Fruit fly (Drosophila melanogaster) whole organism, prepupa: ENCODE results near the gene CG6688.

Experiments
- Blimp-1 ChIP-seq: fragments of 200-800 bp; sonication (Bioruptor generic); optimal IDR thresholded peaks from 3 replicates; lab custom pipeline; 2017; ENCODE audit warnings: missing biosample characterization, missing genetic modification characterization, mild to moderate bottlenecking, moderate library complexity, missing genetic modification reagents
- CG11762 ChIP-seq: fragments of 200-800 bp; sonication (Bioruptor generic); optimal IDR thresholded peaks from 3 replicates; lab custom pipeline; 2016; ENCODE audit warnings: missing biosample characterization, missing genetic modification characterization; ENCODE audit not compliant: insufficient read depth
- CG11902 ChIP-seq: fragments of 200-800 bp; sonication (Bioruptor generic); optimal IDR thresholded peaks from 3 replicates; lab custom pipeline; 2016; ENCODE audit warnings: missing biosample characterization, missing genetic modification characterization
- CG15336 ChIP-seq: fragments of 200-800 bp; sonication (Bioruptor generic); IDR thresholded peaks from 2 replicates; pipeline ENCODE4 v1.3.6; 2022; ENCODE audit warnings: missing biosample characterization, missing genetic modification characterization
- CG16779 ChIP-seq: fragments of 200-800 bp; sonication (Bioruptor generic); optimal IDR thresholded peaks from 3 replicates; lab custom pipeline; 2017; ENCODE audit warnings: missing biosample characterization, mild to moderate bottlenecking, missing genetic modification characterization
- CG3032 ChIP-seq: fragments of 200-800 bp; optimal IDR thresholded peaks from 2 replicates; lab custom pipeline; 2019; ENCODE audit warnings: missing biosample characterization, mild to moderate bottlenecking, missing genetic modification characterization, moderate library complexity
- CG32006 ChIP-seq: fragments of 200-800 bp; sonication (Bioruptor generic); optimal IDR thresholded peaks from 3 replicates; lab custom pipeline; 2017; ENCODE audit warnings: missing biosample characterization, mild to moderate bottlenecking, missing genetic modification characterization
- CG3919 ChIP-seq: fragments of 200-800 bp; sonication (Bioruptor generic); optimal IDR thresholded peaks from 3 replicates; lab custom pipeline; 2016; ENCODE audit warnings: missing biosample characterization, missing genetic modification characterization
- CG4318 ChIP-seq: fragments of 200-800 bp; sonication (Bioruptor generic); optimal IDR thresholded peaks from 3 replicates; lab custom pipeline; 2017; ENCODE audit warnings: missing biosample characterization, mild to moderate bottlenecking, missing genetic modification characterization
- CG6163 ChIP-seq: fragments of 200-800 bp; sonication (Bioruptor generic); IDR thresholded peaks from 3 replicates; pipeline ENCODE4 v1.3.6; 2022; ENCODE audit warnings: missing biosample characterization, missing genetic modification characterization
- CG6792 ChIP-seq: fragments of 200-800 bp; sonication (Bioruptor generic); optimal IDR thresholded peaks from 3 replicates; lab custom pipeline; 2016; ENCODE audit warnings: missing biosample characterization, missing genetic modification characterization
- CG6808 ChIP-seq: fragments of 200-800 bp; sonication (Bioruptor generic); optimal IDR thresholded peaks from 3 replicates; lab custom pipeline; 2017; ENCODE audit warnings: missing biosample characterization, missing genetic modification characterization, mild to moderate bottlenecking, moderate library complexity, missing genetic modification reagents
- CG6854 ChIP-seq: fragments of 200-800 bp; sonication (Bioruptor generic); optimal IDR thresholded peaks from 2 replicates; lab custom pipeline; 2017; ENCODE audit warnings: missing biosample characterization, mild to moderate bottlenecking, missing genetic modification characterization
- CG7368 ChIP-seq: fragments of 200-800 bp; sonication (Bioruptor generic); optimal IDR thresholded peaks from 3 replicates; lab custom pipeline; 2016; ENCODE audit warnings: missing biosample characterization, missing genetic modification characterization
- CG8119 ChIP-seq: fragments of 200-800 bp; sonication (Bioruptor generic); IDR thresholded peaks from 3 replicates; pipeline ENCODE4 v1.3.6; 2022; ENCODE audit warnings: missing biosample characterization, missing genetic modification characterization
- CG8319 ChIP-seq: fragments of 200-800 bp; sonication (Bioruptor generic); optimal IDR thresholded peaks from 3 replicates; lab custom pipeline; 2016; ENCODE audit warnings: missing biosample characterization, missing genetic modification characterization
- CG8632 ChIP-seq: fragments of 200-800 bp; sonication (Bioruptor generic); optimal IDR thresholded peaks from 3 replicates; lab custom pipeline; 2016; ENCODE audit warnings: missing biosample characterization, missing genetic modification characterization
- Eip75B ChIP-seq: fragments of 200-800 bp; sonication (Bioruptor generic); optimal IDR thresholded peaks from 3 replicates; lab custom pipeline; 2016; ENCODE audit warnings: missing biosample characterization, missing genetic modification characterization
- Eip78C ChIP-seq: fragments of 200-800 bp; sonication (Bioruptor generic); peaks from one replicate; lab custom pipeline; 2016; ENCODE audit warnings: missing biosample characterization, missing genetic modification characterization
- Eip93F ChIP-seq: fragments of 200-800 bp; sonication (Bioruptor generic); optimal IDR thresholded peaks from 2 replicates; lab custom pipeline; 2016; ENCODE audit warnings: missing biosample characterization, mild to moderate bottlenecking, missing genetic modification characterization
- Ets21C ChIP-seq: fragments of 200-800 bp; sonication (Bioruptor generic); optimal IDR thresholded peaks from 3 replicates; lab custom pipeline; 2016; ENCODE audit warnings: missing biosample characterization, missing genetic modification characterization
- Ets96B ChIP-seq: fragments of 200-800 bp; optimal IDR thresholded peaks from 2 replicates; lab custom pipeline; 2019; ENCODE audit warnings: missing biosample characterization, mild to moderate bottlenecking, missing genetic modification characterization, moderate library complexity
- Gug ChIP-seq: fragments of 200-800 bp; sonication (Bioruptor generic); IDR thresholded peaks from 2 replicates; pipeline ENCODE4 v1.3.6; 2022; ENCODE audit warnings: missing biosample characterization, missing genetic modification characterization
- Hr38 ChIP-seq: sonication (Bioruptor generic); optimal IDR thresholded peaks from 2 replicates; lab custom pipeline; 2016; ENCODE audit warnings: missing biosample characterization, missing genetic modification characterization
- Hr39 ChIP-seq: fragments of 200-800 bp; sonication (Bioruptor generic); optimal IDR thresholded peaks from 2 replicates; lab custom pipeline; 2016; ENCODE audit warnings: missing biosample characterization, missing genetic modification characterization
- Lpt ChIP-seq: fragments of 200-800 bp; sonication (Bioruptor generic); optimal IDR thresholded peaks from 3 replicates; lab custom pipeline; 2016; ENCODE audit warnings: missing biosample characterization, missing genetic modification characterization
- Met ChIP-seq: fragments of 200-800 bp; sonication (Bioruptor generic); optimal IDR thresholded peaks from 3 replicates; lab custom pipeline; 2016; ENCODE audit warnings: missing biosample characterization, missing genetic modification characterization
- OdsH ChIP-seq: fragments of 200-800 bp; sonication (Bioruptor generic); optimal IDR thresholded peaks from 3 replicates; lab custom pipeline; 2016; ENCODE audit warnings: missing biosample characterization, missing genetic modification characterization
- Sox14 ChIP-seq: fragments of 200-800 bp; sonication (Bioruptor generic); optimal IDR thresholded peaks from 3 replicates; lab custom pipeline; 2016; ENCODE audit warnings: missing biosample characterization, missing genetic modification characterization
- Sox15 ChIP-seq: fragments of 200-800 bp; sonication (Bioruptor generic); optimal IDR thresholded peaks from 3 replicates; lab custom pipeline; 2016; ENCODE audit warnings: missing biosample characterization, missing genetic modification characterization
- achi ChIP-seq: fragments of 200-800 bp; sonication (Bioruptor generic); optimal IDR thresholded peaks from 3 replicates; lab custom pipeline; 2016; ENCODE audit warnings: missing biosample characterization, missing genetic modification characterization
- acj6 ChIP-seq: fragments of 200-800 bp; sonication (Bioruptor generic); optimal IDR thresholded peaks from 3 replicates; lab custom pipeline; 2016; ENCODE audit warnings: missing biosample characterization, missing genetic modification characterization
- cyc ChIP-seq: fragments of 200-800 bp; sonication (Bioruptor generic); optimal IDR thresholded peaks from 3 replicates; lab custom pipeline; 2016; ENCODE audit warnings: missing biosample characterization, missing genetic modification characterization
- dac ChIP-seq: fragments of 200-800 bp; sonication (Bioruptor generic); optimal IDR thresholded peaks from 2 replicates; lab custom pipeline; 2017; ENCODE audit warnings: missing biosample characterization, mild to moderate bottlenecking, missing genetic modification characterization
- dsx ChIP-seq: fragments of 200-800 bp; optimal IDR thresholded peaks from 3 replicates; lab custom pipeline; 2019; ENCODE audit warnings: missing biosample characterization, mild to moderate bottlenecking, missing genetic modification characterization, moderate library complexity; ENCODE audit not compliant: poor library complexity, severe bottlenecking
- eg ChIP-seq: fragments of 200-800 bp; sonication (Bioruptor generic); IDR thresholded peaks from 3 replicates; pipeline ENCODE4 v1.3.6; 2022; ENCODE audit warnings: missing biosample characterization, missing genetic modification characterization
- fd85E ChIP-seq: fragments of 200-800 bp; sonication (Bioruptor generic); optimal IDR thresholded peaks from 3 replicates; lab custom pipeline; 2016; ENCODE audit warnings: missing biosample characterization, missing genetic modification characterization
- fkh ChIP-seq: fragments of 200-800 bp; sonication (Bioruptor generic); optimal IDR thresholded peaks from 3 replicates; lab custom pipeline; 2017; ENCODE audit warnings: missing biosample characterization, mild to moderate bottlenecking, missing genetic modification characterization, moderate library complexity
- lz ChIP-seq: fragments of 200-800 bp; sonication (Bioruptor generic); optimal IDR thresholded peaks from 3 replicates; lab custom pipeline; 2016; ENCODE audit warnings: missing biosample characterization, missing genetic modification characterization
- salr ChIP-seq, 2 experiments: fragments of 200-800 bp; sonication (Bioruptor generic); optimal IDR thresholded peaks; 3 replicates each; lab custom pipeline; 2016 to 2018; ENCODE audit warnings: missing biosample characterization in 2 of 2, missing genetic modification characterization in 2 of 2, mild to moderate bottlenecking in 1 of 2
- spab ChIP-seq: fragments of 200-800 bp; sonication (Bioruptor generic); optimal IDR thresholded peaks from 2 replicates; lab custom pipeline; 2017; ENCODE audit warnings: missing biosample characterization, mild to moderate bottlenecking, missing genetic modification characterization, missing genetic modification reagents
- ss ChIP-seq, 2 experiments: fragments of 200-800 bp; sonication (Bioruptor generic); optimal IDR thresholded peaks; 2 replicates in 1 of 2; 3 replicates in 1 of 2; lab custom pipeline; 2017 to 2018; ENCODE audit warnings: mild to moderate bottlenecking in 2 of 2, missing biosample characterization in 2 of 2, missing genetic modification characterization in 2 of 2, moderate library complexity in 1 of 2
- svp ChIP-seq: fragments of 200-800 bp; sonication (Bioruptor generic); peaks from one replicate; lab custom pipeline; 2016; ENCODE audit warnings: missing biosample characterization, missing genetic modification characterization
- topi ChIP-seq: fragments of 200-800 bp; sonication (Bioruptor generic); optimal IDR thresholded peaks from 3 replicates; lab custom pipeline; 2016; ENCODE audit warnings: missing biosample characterization, missing genetic modification characterization
- vri ChIP-seq: fragments of 200-800 bp; sonication (Bioruptor generic); optimal IDR thresholded peaks from 3 replicates; lab custom pipeline; 2016; ENCODE audit warnings: missing biosample characterization, mild to moderate bottlenecking, missing genetic modification characterization

CG6688 gene

DNA sequence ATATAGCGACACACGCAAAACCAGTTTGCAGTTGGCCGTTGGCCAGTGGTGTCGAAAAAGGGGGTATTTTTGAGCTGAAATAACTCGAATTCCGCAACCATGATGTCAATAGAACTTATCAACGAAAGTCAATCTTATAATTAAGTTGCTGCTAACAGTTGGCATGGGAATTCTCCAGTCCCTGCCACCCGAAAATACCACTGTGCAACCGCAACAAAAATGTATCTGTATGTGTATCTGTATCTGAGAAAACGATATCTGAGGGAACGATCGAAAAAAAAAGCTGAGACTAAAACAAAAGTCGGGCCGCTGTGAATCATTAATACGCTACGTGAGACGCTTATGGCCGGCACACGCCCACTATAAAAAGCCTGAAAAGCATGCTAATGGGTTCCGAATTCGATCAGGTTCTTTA lies 34.3 kb downstream of the CG6688 start (continued):
- TF ChIP-seq CG4318 (peak; percentile 60), CG6808 (GFP tag; lab: Kevin White, UChicago) (peak; percentile 82), Lpt (GFP tag; lab: Kevin White, UChicago) (peak; percentile 63), achi (GFP tag; lab: Kevin White, UChicago) (peak; percentile 88), OdsH (peak; percentile 89), fkh (no peak), salr (GFP tag; optimal IDR thresholded peaks at IDR 0.05; lab: Kevin White, UChicago) (peak; percentile 74 to 82), ss (GFP tag; optimal IDR thresholded peaks at IDR 0.05; lab: Kevin White, UChicago) (peak; percentile 70 to 89), CG11902 (peak; percentile 89), svp (GFP tag; lab: Kevin White, UChicago) (peak; percentile 97), CG32006 (GFP tag; lab: Kevin White, UChicago) (peak; percentile 80), acj6 (peak; percentile 90), CG6854 (GFP tag; lab: Kevin White, UChicago) (peak; percentile 15), Eip78C (peak; percentile 97), fd85E (GFP tag; lab: Kevin White, UChicago) (peak; percentile 65), topi (GFP tag; lab: Kevin White, UChicago) (peak; percentile 93), Met (GFP tag; lab: Kevin White, UChicago) (peak; percentile 92), Sox15 (GFP tag; lab: Kevin White, UChicago) (peak; percentile 85)
- TF ChIP-seq, all 60 proteins: peak for 57

DNA sequence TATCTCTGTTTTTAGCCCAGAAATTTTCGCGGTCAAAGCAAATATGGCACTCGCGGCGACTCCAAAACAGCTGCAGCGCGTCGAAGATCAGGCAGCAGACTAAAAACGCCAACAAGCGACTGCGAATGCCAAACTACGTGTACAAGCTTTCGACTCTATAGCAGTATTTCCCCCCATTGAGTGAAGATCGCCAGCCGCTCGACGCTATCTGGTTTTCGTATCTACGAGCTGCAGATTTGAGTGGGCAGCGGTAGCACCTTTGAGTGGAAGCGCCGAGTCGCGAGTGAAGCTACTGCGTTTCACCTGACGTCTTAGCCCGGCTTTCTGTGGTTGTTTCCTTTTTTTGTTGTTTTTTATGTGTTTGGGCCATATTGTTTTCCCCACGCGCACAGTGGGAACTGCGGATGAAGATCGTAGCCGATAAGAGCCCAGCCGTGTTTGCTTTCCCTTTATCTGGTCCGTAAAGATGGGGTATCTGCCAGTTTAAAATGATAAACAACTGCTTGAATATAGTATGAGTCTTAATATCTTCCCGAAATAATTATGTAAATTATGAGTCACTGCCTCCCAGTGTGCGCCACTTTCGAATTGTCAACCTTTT lies 36.0 kb downstream of the CG6688 start, which contains the start of gene CG17121:
TSS of gene CG17121 (minus strand) at position 126 of the 601 bp plus-strand sequence.
- TF ChIP-seq CG6163 (GFP tag; lab: Robert Waterston, UW) (peak; percentile 64), CG16779 (tag; lab: Kevin White, UChicago) (no peak), CG32006 (GFP tag; lab: Kevin White, UChicago) (no peak)
- TF ChIP-seq, all 60 proteins: peak for 1

DNA sequence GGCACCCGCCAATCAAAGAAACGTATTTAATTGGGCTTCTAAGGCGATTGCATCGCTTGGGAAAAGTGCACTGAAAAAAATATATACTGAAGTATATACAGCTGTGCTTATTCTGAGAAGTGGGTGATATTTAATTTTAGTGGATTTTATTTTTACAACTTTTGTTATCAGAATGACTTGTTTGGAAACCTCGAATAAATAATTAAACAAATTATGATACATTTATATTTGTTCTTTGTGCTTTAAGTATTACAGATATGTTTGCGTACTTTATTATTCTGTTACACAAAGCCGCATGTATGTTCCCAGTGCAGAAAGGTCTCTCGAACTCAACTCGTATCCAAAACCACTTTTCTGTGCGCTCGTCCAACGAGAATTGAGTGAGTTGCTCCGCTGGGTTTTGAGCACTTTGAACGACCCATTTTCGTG lies 36.5 kb downstream of the CG6688 start:
- TF ChIP-seq CG8319: peak; percentile 67
- peak; percentile 91 for TF ChIP-seq CG15336 (GFP tag; lab: Robert Waterston, UW)
- no peak for TF ChIP-seq fd85E (GFP tag; lab: Kevin White, UChicago)
- TF ChIP-seq lz (GFP tag; lab: Kevin White, UChicago): peak; percentile 88
- TF ChIP-seq CG6792 (GFP tag; lab: Kevin White, UChicago): peak; percentile 88
- peak; percentile 88 for TF ChIP-seq CG3919 (GFP tag; lab: Kevin White, UChicago)
- TF ChIP-seq Sox14: peak; percentile 87
- peak; percentile 83 for TF ChIP-seq Ets96B
- peak; percentile 79 for TF ChIP-seq Hr39 (GFP tag; lab: Kevin White, UChicago)
- peak; percentile 87 for TF ChIP-seq CG3032 (tag; lab: Kevin White, UChicago)
- TF ChIP-seq CG4318: peak; percentile 87
- TF ChIP-seq CG8632: peak; percentile 85
- TF ChIP-seq eg (GFP tag; lab: Robert Waterston, UW): peak; percentile 86
- peak; percentile 7 for TF ChIP-seq CG6854 (GFP tag; lab: Kevin White, UChicago)
- peak; percentile 89 for TF ChIP-seq achi (GFP tag; lab: Kevin White, UChicago)
- TF ChIP-seq Eip75B (GFP tag; lab: Kevin White, UChicago): peak; percentile 87
- TF ChIP-seq CG11762: peak; percentile 79
- peak; percentile 69 for TF ChIP-seq dsx (GFP tag; lab: Kevin White, UChicago)
- peak; percentile 74 for TF ChIP-seq CG7368 (GFP tag; lab: Kevin White, UChicago)
- TF ChIP-seq CG32006 (GFP tag; lab: Kevin White, UChicago): peak; percentile 96
- peak; percentile 89 for TF ChIP-seq OdsH
- peak; percentile 63 for TF ChIP-seq vri
- TF ChIP-seq Blimp-1: peak; percentile 72
- TF ChIP-seq acj6: peak; percentile 85
- peak; percentile 96 for TF ChIP-seq svp (GFP tag; lab: Kevin White, UChicago)
- peak; percentile 77 for TF ChIP-seq Gug (GFP tag; lab: Robert Waterston, UW)
- TF ChIP-seq dac (GFP tag; lab: Kevin White, UChicago): peak; percentile 72
- peak; percentile 74 for TF ChIP-seq Ets21C (GFP tag; lab: Kevin White, UChicago)
- peak; percentile 0 for TF ChIP-seq Eip93F (GFP tag; lab: Kevin White, UChicago)
- peak; percentile 22 to 92 for TF ChIP-seq salr (GFP tag; optimal IDR thresholded peaks at IDR 0.05; lab: Kevin White, UChicago)
- peak; percentile 91 for TF ChIP-seq Met (GFP tag; lab: Kevin White, UChicago)
- no peak for TF ChIP-seq Hr38 (GFP tag; lab: Kevin White, UChicago)
- TF ChIP-seq cyc (GFP tag; lab: Kevin White, UChicago): peak; percentile 83
- peak; percentile 78 for TF ChIP-seq spab (GFP tag; lab: Kevin White, UChicago)
- TF ChIP-seq ss (GFP tag; optimal IDR thresholded peaks at IDR 0.05; lab: Kevin White, UChicago): peak; percentile 62 to 71
- TF ChIP-seq Eip78C: peak; percentile 98
- peak; percentile 92 for TF ChIP-seq CG8119
